Worm (Caenorhabditis elegans): ENCODE results near the gene Y113G7A.16.

DNA sequence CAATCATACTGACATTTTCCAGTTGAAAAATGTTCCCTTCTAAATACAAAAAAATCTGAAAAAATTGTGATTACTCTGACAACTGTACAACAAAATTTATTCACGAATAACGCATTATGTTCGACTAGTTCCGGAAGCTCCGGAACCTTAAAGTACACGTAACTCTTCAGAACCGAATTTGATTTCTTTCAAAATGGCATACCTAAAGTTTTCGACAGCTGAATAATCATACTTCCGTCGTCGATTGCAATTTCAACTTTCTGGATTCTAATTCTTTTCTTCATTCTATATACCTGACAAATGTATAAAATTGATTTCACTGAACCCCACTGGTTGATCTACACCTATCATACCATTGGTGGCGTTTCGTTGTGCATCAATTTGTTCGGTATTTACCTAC, 49.7 kb upstream of the Y113G7A.16 start, which contains the start of gene sri-67:
- TF ChIP-seq lsy-2 (tag; optimal IDR thresholded peaks at IDR 0.05) (no peak), snpc-4 (tag; optimal IDR thresholded peaks at IDR 0.05) (no peak), ztf-11 (tag; optimal IDR thresholded peaks at IDR 0.05) (no peak), unc-39 (tag; optimal IDR thresholded peaks at IDR 0.05) (no peak), ceh-43 (GFP tag; optimal IDR thresholded peaks at IDR 0.05) (no peak), nhr-2 (tag; optimal IDR thresholded peaks at IDR 0.05) (no peak), ces-1 (GFP tag; optimal IDR thresholded peaks at IDR 0.05) (no peak), zip-8 (tag; optimal IDR thresholded peaks at IDR 0.05) (no peak), mep-1 (tag; optimal IDR thresholded peaks at IDR 0.05) (no peak)
